Worm (Caenorhabditis elegans) whole organism, late embryonic: ENCODE data around the gene T04H1.5.

Source experiments
- F13H6.1 ChIP-seq: sonication (generic microtip); optimal IDR thresholded peaks from 2 replicates; lab custom pipeline; 2016; ENCODE audit warnings: missing genetic modification characterization, missing compliant biosample characterization
- ama-1 ChIP-seq: fragments of 150-350 bp; optimal IDR thresholded peaks from 2 replicates; lab custom pipeline; 2014
- ceh-6 ChIP-seq: fragments of 200-800 bp; sonication (Bioruptor generic); optimal IDR thresholded peaks from 2 replicates; lab custom pipeline; 2018; ENCODE audit warnings: mild to moderate bottlenecking, missing genetic modification characterization, missing compliant biosample characterization
- fkh-10 ChIP-seq: fragments of 150-350 bp; optimal IDR thresholded peaks from 2 replicates; lab custom pipeline; 2014; ENCODE audit warnings: missing biosample characterization, missing genetic modification reagents, missing genetic modification characterization
- gmeb-2 ChIP-seq: sonication (generic microtip); optimal IDR thresholded peaks from 2 replicates; lab custom pipeline; 2016; ENCODE audit warnings: missing genetic modification characterization, inconsistent platforms, missing compliant biosample characterization
- hlh-13 ChIP-seq: fragments of 200-800 bp; sonication (Bioruptor generic); optimal IDR thresholded peaks from 2 replicates; lab custom pipeline; 2018; ENCODE audit warnings: mild to moderate bottlenecking, missing genetic modification characterization, missing compliant biosample characterization
- nhr-232 ChIP-seq: sonication (generic microtip); optimal IDR thresholded peaks from 2 replicates; lab custom pipeline; 2016; ENCODE audit warnings: missing genetic modification characterization, missing compliant biosample characterization
- pha-4 ChIP-seq: fragments of 150-350 bp; optimal IDR thresholded peaks from 2 replicates; lab custom pipeline; 2018; ENCODE audit warnings: missing biosample characterization, missing genetic modification reagents, missing genetic modification characterization
- pqm-1 ChIP-seq: sonication (generic microtip); optimal IDR thresholded peaks from 2 replicates; lab custom pipeline; 2016; ENCODE audit warnings: missing genetic modification characterization, missing compliant biosample characterization
- sox-4 ChIP-seq: sonication (generic microtip); optimal IDR thresholded peaks from 2 replicates; lab custom pipeline; 2017; ENCODE audit warnings: mild to moderate bottlenecking, missing genetic modification characterization, inconsistent platforms, missing compliant biosample characterization
- unc-3 ChIP-seq, 2 experiments: fragments of 200-800 bp in 1 of 2; sonication (Bioruptor generic) in 1 of 2; sonication (generic microtip) in 1 of 2; conservative IDR thresholded peaks in 1 of 2; optimal IDR thresholded peaks in 1 of 2; 2 replicates each; pipeline versions ENCODE4 v1.3.6 to Lab custom; 2016 to 2022; ENCODE audit warnings: missing compliant biosample characterization in 2 of 2, missing genetic modification characterization in 2 of 2, missing genetic modification reagents in 1 of 2

ce11 chrV:12295520-12295919 lies 44.4 kb downstream of the T04H1.5 start:
- TF ChIP-seq pha-4 (no peak), hlh-13 (GFP tag; lab: Kevin White, UChicago) (no peak), ama-1 (lab: Kevin White, UChicago) (no peak), ceh-6 (GFP tag; lab: Kevin White, UChicago) (no peak), fkh-10 (GFP tag; lab: Kevin White, UChicago) (no peak), sox-4 (tag; lab: Kevin White, UChicago) (no peak), F13H6.1 (tag; lab: Kevin White, UChicago) (no peak), pqm-1 (tag; lab: Kevin White, UChicago) (no peak), gmeb-2 (tag; lab: Kevin White, UChicago) (no peak), unc-3 (GFP tag; conservative IDR thresholded peaks at IDR 0.05; lab: Robert Waterston, UW) (no peak), unc-3 (tag; optimal IDR thresholded peaks at IDR 0.05; lab: Kevin White, UChicago) (no peak), nhr-232 (tag; lab: Kevin White, UChicago) (no peak)
